Fruit fly (Drosophila melanogaster) whole organism, embryonic: ENCODE measurements around the gene NitFhit.

Source experiments
- Abd-B ChIP-seq: fragments of 200-800 bp; sonication (Bioruptor generic); optimal IDR thresholded peaks from 2 replicates; lab custom pipeline; 2018; ENCODE audit warnings: missing biosample characterization, mild to moderate bottlenecking, missing genetic modification characterization, moderate library complexity
- Ada2b ChIP-seq: fragments of 200-800 bp; sonication (Bioruptor generic); IDR thresholded peaks from 2 replicates; pipeline ENCODE4 v1.3.6; 2022; ENCODE audit warnings: missing biosample characterization, missing genetic modification characterization
- Aef1 ChIP-seq: fragments of 200-800 bp; sonication (Bioruptor generic); IDR thresholded peaks from 3 replicates; pipeline ENCODE4 v1.3.6; 2022; ENCODE audit warnings: missing biosample characterization, missing genetic modification characterization
- CG10543 ChIP-seq: fragments of 200-800 bp; sonication (Bioruptor generic); optimal IDR thresholded peaks from 3 replicates; lab custom pipeline; 2017; ENCODE audit warnings: missing biosample characterization, mild to moderate bottlenecking, missing genetic modification characterization, moderate library complexity
- CG1233 ChIP-seq: fragments of 200-800 bp; sonication (Bioruptor generic); optimal IDR thresholded peaks from 4 replicates; lab custom pipeline; 2018; ENCODE audit warnings: missing biosample characterization, mild to moderate bottlenecking, missing genetic modification characterization
- CG12942 ChIP-seq: fragments of 200-800 bp; sonication (Bioruptor generic); optimal IDR thresholded peaks from 3 replicates; lab custom pipeline; 2016; ENCODE audit warnings: missing biosample characterization, missing genetic modification characterization
- CG14860 ChIP-seq: fragments of 200-800 bp; sonication (Bioruptor generic); IDR thresholded peaks from 3 replicates; pipeline ENCODE4 v1.3.6; 2022; ENCODE audit warnings: missing biosample characterization, missing genetic modification characterization; ENCODE audit not compliant: partially characterized antibody
- CG15601 ChIP-seq: fragments of 200-800 bp; sonication (Bioruptor generic); optimal IDR thresholded peaks from 3 replicates; lab custom pipeline; 2019; ENCODE audit warnings: missing biosample characterization, mild to moderate bottlenecking, missing genetic modification characterization, moderate library complexity
- CG15696 ChIP-seq: fragments of 200-800 bp; sonication (Bioruptor generic); optimal IDR thresholded peaks from 2 replicates; lab custom pipeline; 2019; ENCODE audit warnings: missing biosample characterization, mild to moderate bottlenecking, missing genetic modification characterization, moderate library complexity
- CG1647 ChIP-seq: fragments of 200-800 bp; sonication (Bioruptor generic); optimal IDR thresholded peaks from 3 replicates; lab custom pipeline; 2016; ENCODE audit warnings: missing biosample characterization, missing genetic modification characterization
- CG1792 ChIP-seq: fragments of 200-800 bp; sonication (Bioruptor generic); optimal IDR thresholded peaks from 2 replicates; lab custom pipeline; 2016; ENCODE audit warnings: missing biosample characterization, missing genetic modification characterization
- CG18619 ChIP-seq: fragments of 200-800 bp; sonication (Bioruptor generic); optimal IDR thresholded peaks from 3 replicates; lab custom pipeline; 2017; ENCODE audit warnings: missing biosample characterization, mild to moderate bottlenecking, missing genetic modification characterization
- CG30403 ChIP-seq: fragments of 200-800 bp; sonication (Bioruptor generic); optimal IDR thresholded peaks from 3 replicates; lab custom pipeline; 2016; ENCODE audit warnings: missing biosample characterization, missing genetic modification characterization
- CG32772 ChIP-seq: fragments of 200-800 bp; sonication (Bioruptor generic); IDR thresholded peaks from 2 replicates; pipeline ENCODE4 v1.3.6; 2022; ENCODE audit warnings: missing biosample characterization, missing genetic modification characterization
- CG34376 ChIP-seq: fragments of 200-800 bp; sonication (Bioruptor generic); optimal IDR thresholded peaks from 2 replicates; lab custom pipeline; 2018; ENCODE audit warnings: missing biosample characterization, mild to moderate bottlenecking, missing genetic modification characterization
- CG4328 ChIP-seq: fragments of 200-800 bp; sonication (Bioruptor generic); optimal IDR thresholded peaks from 3 replicates; lab custom pipeline; 2017; ENCODE audit warnings: missing biosample characterization, missing genetic modification reagents, missing genetic modification characterization
- CG7745 ChIP-seq: fragments of 200-800 bp; sonication (Bioruptor generic); optimal IDR thresholded peaks from 2 replicates; lab custom pipeline; 2018; ENCODE audit warnings: missing biosample characterization, mild to moderate bottlenecking, missing genetic modification characterization, moderate library complexity
- CG8359 ChIP-seq: fragments of 200-800 bp; sonication (Bioruptor generic); optimal IDR thresholded peaks from 2 replicates; lab custom pipeline; 2017; ENCODE audit warnings: missing biosample characterization, mild to moderate bottlenecking, missing genetic modification characterization, borderline replicate concordance
- CG8765 ChIP-seq: fragments of 200-800 bp; sonication (Bioruptor generic); IDR thresholded peaks from 2 replicates; pipeline ENCODE4 v1.3.6; 2022; ENCODE audit warnings: missing biosample characterization, missing genetic modification characterization
- CG8924 ChIP-seq: fragments of 200-800 bp; optimal IDR thresholded peaks from 3 replicates; lab custom pipeline; 2019; ENCODE audit warnings: missing biosample characterization, mild to moderate bottlenecking, missing genetic modification characterization, moderate library complexity
- CG8944 ChIP-seq: fragments of 200-800 bp; sonication (Bioruptor generic); optimal IDR thresholded peaks from 3 replicates; lab custom pipeline; 2016; ENCODE audit warnings: missing biosample characterization, missing genetic modification characterization
- CHES-1-like ChIP-seq: fragments of 200-800 bp; sonication (Bioruptor generic); optimal IDR thresholded peaks from 2 replicates; lab custom pipeline; 2016; ENCODE audit warnings: missing biosample characterization, missing genetic modification characterization
- D19B ChIP-seq: fragments of 200-800 bp; sonication (Bioruptor generic); optimal IDR thresholded peaks from 2 replicates; lab custom pipeline; 2017; ENCODE audit warnings: missing biosample characterization, mild to moderate bottlenecking, missing genetic modification characterization
- E2f2 ChIP-seq: fragments of 200-800 bp; sonication (Bioruptor generic); IDR thresholded peaks from 2 replicates; pipeline ENCODE4 v1.3.6; 2022; ENCODE audit warnings: missing biosample characterization, missing genetic modification characterization
- Ets65A ChIP-seq: fragments of 200-800 bp; sonication (Bioruptor generic); peaks from one replicate; lab custom pipeline; 2016; ENCODE audit warnings: missing biosample characterization, missing genetic modification characterization
- Ets97D ChIP-seq: fragments of 200-800 bp; sonication (Bioruptor generic); optimal IDR thresholded peaks from 3 replicates; lab custom pipeline; 2016; ENCODE audit warnings: missing biosample characterization, missing genetic modification characterization
- Mrtf ChIP-seq: fragments of 200-800 bp; sonication (Bioruptor generic); IDR thresholded peaks from 3 replicates; pipeline ENCODE4 v1.3.6; 2022; ENCODE audit warnings: missing biosample characterization, missing genetic modification characterization
- Neu2 ChIP-seq: fragments of 200-800 bp; sonication (Bioruptor generic); optimal IDR thresholded peaks from 3 replicates; lab custom pipeline; 2016; ENCODE audit warnings: missing biosample characterization, missing genetic modification characterization, borderline replicate concordance
- NfI ChIP-seq: fragments of 200-800 bp; sonication (Bioruptor generic); optimal IDR thresholded peaks from 3 replicates; lab custom pipeline; 2018; ENCODE audit warnings: missing biosample characterization, mild to moderate bottlenecking, missing genetic modification characterization, moderate library complexity
- Oaz ChIP-seq: fragments of 200-800 bp; sonication (Bioruptor generic); IDR thresholded peaks from 2 replicates; pipeline ENCODE4 v1.3.6; 2022; ENCODE audit warnings: missing biosample characterization, missing genetic modification characterization
- Sox100B ChIP-seq: fragments of 200-800 bp; sonication (Bioruptor generic); optimal IDR thresholded peaks from 3 replicates; lab custom pipeline; 2018; ENCODE audit warnings: missing biosample characterization, mild to moderate bottlenecking, missing genetic modification characterization
- Sry-δ ChIP-seq: fragments of 200-800 bp; sonication (Bioruptor generic); optimal IDR thresholded peaks from 2 replicates; lab custom pipeline; 2016; ENCODE audit warnings: missing biosample characterization, missing genetic modification characterization
- Usf ChIP-seq: fragments of 200-800 bp; sonication (Bioruptor generic); optimal IDR thresholded peaks from 2 replicates; lab custom pipeline; 2017; ENCODE audit warnings: missing genotype, missing biosample characterization, missing genetic modification characterization
- ab ChIP-seq: fragments of 200-800 bp; sonication (Bioruptor generic); optimal IDR thresholded peaks from 2 replicates; lab custom pipeline; 2016; ENCODE audit warnings: missing biosample characterization, missing genetic modification characterization
- aop ChIP-seq: fragments of 200-800 bp; sonication (Bioruptor generic); IDR thresholded peaks from 2 replicates; pipeline ENCODE4 v1.3.6; 2022; ENCODE audit warnings: missing biosample characterization, missing genetic modification characterization
- ap ChIP-seq: fragments of 200-800 bp; sonication (Bioruptor generic); IDR thresholded peaks from 2 replicates; pipeline ENCODE4 v1.3.6; 2022; ENCODE audit warnings: missing biosample characterization, missing genetic modification characterization
- bbx ChIP-seq: fragments of 200-800 bp; sonication (Bioruptor generic); IDR thresholded peaks from 2 replicates; pipeline ENCODE4 v1.3.6; 2022; ENCODE audit warnings: missing biosample characterization, missing genetic modification characterization; ENCODE audit not compliant: partially characterized antibody
- cato ChIP-seq: fragments of 200-800 bp; sonication (Bioruptor generic); optimal IDR thresholded peaks from 2 replicates; lab custom pipeline; 2016; ENCODE audit warnings: missing biosample characterization, missing genetic modification characterization, borderline replicate concordance
- chn ChIP-seq: fragments of 200-800 bp; sonication (Bioruptor generic); optimal IDR thresholded peaks from 2 replicates; lab custom pipeline; 2016; ENCODE audit warnings: missing biosample characterization, missing genetic modification characterization
- crol ChIP-seq: fragments of 200-800 bp; sonication (Bioruptor generic); IDR thresholded peaks from 2 replicates; pipeline ENCODE4 v1.3.6; 2022; ENCODE audit warnings: missing biosample characterization, missing genetic modification characterization
- disco-r ChIP-seq: fragments of 200-800 bp; sonication (Bioruptor generic); optimal IDR thresholded peaks from 2 replicates; lab custom pipeline; 2016; ENCODE audit warnings: missing biosample characterization, missing genetic modification characterization
- dysf ChIP-seq: fragments of 200-800 bp; sonication (Bioruptor generic); IDR thresholded peaks from 3 replicates; pipeline ENCODE4 v1.3.6; 2022; ENCODE audit warnings: missing biosample characterization, missing genetic modification characterization
- lbe ChIP-seq: fragments of 200-800 bp; sonication (Bioruptor generic); optimal IDR thresholded peaks from 2 replicates; lab custom pipeline; 2016; ENCODE audit warnings: missing biosample characterization, mild to moderate bottlenecking, missing genetic modification characterization
- pb ChIP-seq: fragments of 200-800 bp; sonication (Bioruptor generic); optimal IDR thresholded peaks from 3 replicates; lab custom pipeline; 2016; ENCODE audit warnings: missing biosample characterization, missing genetic modification characterization
- pum ChIP-seq: fragments of 200-800 bp; sonication (Bioruptor generic); optimal IDR thresholded peaks from 2 replicates; lab custom pipeline; 2016; ENCODE audit warnings: missing biosample characterization, missing genetic modification characterization
- rib ChIP-seq: fragments of 200-800 bp; sonication (Bioruptor generic); IDR thresholded peaks from 2 replicates; pipeline ENCODE4 v1.3.6; 2022; ENCODE audit warnings: missing biosample characterization, missing genetic modification characterization
- seq ChIP-seq: fragments of 200-800 bp; sonication (Bioruptor generic); IDR thresholded peaks from 2 replicates; pipeline ENCODE4 v1.3.6; 2022; ENCODE audit warnings: missing biosample characterization, missing genetic modification characterization
- slp2 ChIP-seq: fragments of 200-800 bp; sonication (Bioruptor generic); optimal IDR thresholded peaks from 2 replicates; lab custom pipeline; 2016; ENCODE audit warnings: missing biosample characterization, missing genetic modification characterization
- sob ChIP-seq: fragments of 200-800 bp; sonication (Bioruptor generic); IDR thresholded peaks from 2 replicates; pipeline ENCODE4 v1.3.6; 2022; ENCODE audit warnings: missing biosample characterization, missing genetic modification characterization

Gene NitFhit

DNA sequence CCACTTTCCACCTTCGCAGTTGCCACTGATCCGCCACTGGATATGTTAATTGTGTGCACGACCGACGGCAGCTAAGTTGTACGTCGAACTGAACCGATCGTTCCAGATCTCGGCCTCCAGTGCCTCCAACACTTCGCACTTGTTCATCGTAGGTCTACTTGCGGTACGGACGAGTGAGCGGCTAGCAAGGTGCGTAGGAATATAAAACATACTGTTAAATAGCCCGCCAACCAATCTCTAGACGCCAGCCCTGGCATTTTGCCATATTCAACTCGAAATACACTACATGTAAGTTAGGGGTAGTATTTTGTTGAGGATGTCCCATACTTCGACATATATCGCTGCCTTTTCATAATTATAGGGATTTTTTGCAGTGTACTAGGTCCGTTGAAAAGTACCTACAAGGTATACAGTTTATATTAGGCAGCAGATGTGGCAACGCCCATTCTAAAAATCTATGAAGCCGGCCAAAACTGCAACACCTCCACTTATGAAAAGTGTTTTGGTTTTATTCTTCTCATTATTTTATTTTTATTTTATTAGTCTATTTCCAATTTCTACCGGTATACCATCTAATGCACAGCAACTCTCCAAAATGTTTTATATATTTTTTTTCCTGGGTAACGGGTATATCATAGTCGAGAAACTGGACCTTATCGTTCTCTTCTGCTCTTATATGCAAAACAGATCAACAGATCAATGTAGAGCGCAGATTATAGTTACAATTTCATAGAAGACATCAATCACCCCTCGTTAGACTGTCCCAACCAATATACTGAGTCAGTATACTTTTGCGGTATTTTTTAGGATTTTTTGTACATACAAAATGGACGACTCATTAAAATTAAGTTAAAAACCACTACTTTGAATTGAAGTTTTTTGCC, 19.7 kb downstream of the NitFhit start, which contains the start of the genes pyx and CG33229 (continued):
- no peak for TF ChIP-seq bbx (GFP tag; lab: Robert Waterston, UW)
- TF ChIP-seq NfI (GFP tag; lab: Kevin White, UChicago) = peak; percentile 88
- peak; percentile 66 for TF ChIP-seq Oaz
- TF ChIP-seq pb = peak; percentile 44
- peak; percentile 81 for TF ChIP-seq CG8944 (GFP tag; lab: Kevin White, UChicago)
- TF ChIP-seq Ada2b (GFP tag; lab: Robert Waterston, UW) = peak; percentile 71
- TF ChIP-seq ab (GFP tag; lab: Kevin White, UChicago) = peak; percentile 75
- peak; percentile 70 for TF ChIP-seq aop (GFP tag; lab: Robert Waterston, UW)
- peak; percentile 70 for TF ChIP-seq CG15601
- TF ChIP-seq ap = peak; percentile 36; the same call in 1 of the 2 replicates
- TF ChIP-seq CG18619 (GFP tag; lab: Kevin White, UChicago) = peak; percentile 87
- peak; percentile 85 for TF ChIP-seq CG12942 (GFP tag; lab: Kevin White, UChicago)
- peak; percentile 93 for TF ChIP-seq E2f2 (GFP tag; lab: Robert Waterston, UW)
- no peak; the same call in 1 of the 2 replicates for TF ChIP-seq rib (GFP tag; lab: Robert Waterston, UW)
- TF ChIP-seq Ets65A (GFP tag; lab: Kevin White, UChicago) = peak; percentile 99
- peak; percentile 85 for TF ChIP-seq CG1233 (GFP tag; lab: Kevin White, UChicago)
- peak; percentile 71; the same call in 1 of the 2 replicates for TF ChIP-seq seq (GFP tag; lab: Robert Waterston, UW)
- peak; percentile 70 for TF ChIP-seq Ets97D (GFP tag; lab: Kevin White, UChicago)
- peak; percentile 52; the same call in 1 of the 2 replicates for TF ChIP-seq CG8765 (GFP tag; lab: Robert Waterston, UW)
- peak; percentile 91 for TF ChIP-seq dysf (GFP tag; lab: Robert Waterston, UW)
- peak; percentile 86 for TF ChIP-seq sob (GFP tag; lab: Robert Waterston, UW)
- peak; percentile 78 for TF ChIP-seq pum
- peak; percentile 76 for TF ChIP-seq cato (GFP tag; lab: Kevin White, UChicago)
- TF ChIP-seq disco-r (GFP tag; lab: Kevin White, UChicago) = peak; percentile 75
- peak; percentile 81 for TF ChIP-seq Sox100B (GFP tag; lab: Kevin White, UChicago)
- 0 out of 2 replicates have a peak, but pooled peaks have one; percentile 6 for TF ChIP-seq crol
- TF ChIP-seq CG14860 (GFP tag; lab: Robert Waterston, UW) = no peak
- peak; percentile 66 for TF ChIP-seq CG1792 (GFP tag; lab: Kevin White, UChicago)
- peak; percentile 85 for TF ChIP-seq CHES-1-like
- peak; percentile 49 for TF ChIP-seq Sry-δ (GFP tag; lab: Kevin White, UChicago)
- TF ChIP-seq Mrtf = peak; percentile 85
- peak; percentile 78 for TF ChIP-seq CG15696 (tag; lab: Kevin White, UChicago)
- TF ChIP-seq CG32772 (GFP tag; lab: Robert Waterston, UW) = peak; percentile 74; the same call in 1 of the 2 replicates
- TF ChIP-seq CG1647 (GFP tag; lab: Kevin White, UChicago) = peak; percentile 89
- peak; percentile 54 for TF ChIP-seq CG34376
- peak; percentile 85 for TF ChIP-seq CG8924 (tag; lab: Kevin White, UChicago)
- TF ChIP-seq chn (GFP tag; lab: Kevin White, UChicago) = peak; percentile 84
- no peak for TF ChIP-seq lbe (GFP tag; lab: Kevin White, UChicago)
- TF ChIP-seq Neu2 (GFP tag; lab: Kevin White, UChicago) = peak; percentile 5
- peak; percentile 75; the same call in 2 of the 3 replicates for TF ChIP-seq Aef1 (GFP tag; lab: Robert Waterston, UW)
- TF ChIP-seq CG7745 (tag; lab: Kevin White, UChicago) = no peak
- TF ChIP-seq D19B = peak; percentile 78
- peak; percentile 84 for TF ChIP-seq CG10543 (GFP tag; lab: Kevin White, UChicago)
- TF ChIP-seq CG8359 (GFP tag; lab: Kevin White, UChicago) = peak; percentile 77
- TF ChIP-seq slp2 (GFP tag; lab: Kevin White, UChicago) = peak; percentile 69
- peak; percentile 95 for TF ChIP-seq CG30403 (GFP tag; lab: Kevin White, UChicago)
- TF ChIP-seq CG4328 = peak; percentile 77
- peak; percentile 91 for TF ChIP-seq Abd-B (GFP tag; lab: Kevin White, UChicago)
- TF ChIP-seq Usf = peak; percentile 86
